Worm (Caenorhabditis elegans): ENCODE measurements around the gene ndc-80.

The ndc-80 gene

ce11 chrIV:10063941-10064340 lies 22.0 kb upstream of the ndc-80 start:
- TF ChIP-seq elt-2 (tag; optimal IDR thresholded peaks at IDR 0.05) (no peak), dsc-1 (tag; optimal IDR thresholded peaks at IDR 0.05) (peak; percentile 82), ces-1 (GFP tag; optimal IDR thresholded peaks at IDR 0.05) (no peak), efl-1 (optimal IDR thresholded peaks at IDR 0.05) (no peak), efl-1 (GFP tag; optimal IDR thresholded peaks at IDR 0.05 in 1 of 2) (peak in 1 of 2 experiments; percentile 68), nhr-84 (tag; optimal IDR thresholded peaks at IDR 0.05) (no peak), xbp-1 (tag; optimal IDR thresholded peaks at IDR 0.05) (no peak), C34B4.2 (tag; optimal IDR thresholded peaks at IDR 0.05) (no peak), lsy-2 (tag; optimal IDR thresholded peaks at IDR 0.05) (no peak), pag-3 (tag; optimal IDR thresholded peaks at IDR 0.05; ENCODE audit: borderline replicate concordance, insufficient read depth) (no peak), lin-13 (GFP tag; optimal IDR thresholded peaks at IDR 0.05) (no peak), nhr-20 (tag; optimal IDR thresholded peaks at IDR 0.05) (no peak), jun-1 (tag; optimal IDR thresholded peaks at IDR 0.05) (no peak)

ce11 chrIV:10065159-10065558 lies 20.8 kb upstream of the ndc-80 start:
- TF ChIP-seq lin-14 (GFP tag; optimal IDR thresholded peaks at IDR 0.05): peak; percentile 52
- TF ChIP-seq sptf-1 (tag; optimal IDR thresholded peaks at IDR 0.05): no peak
- TF ChIP-seq lin-39 (tag; optimal IDR thresholded peaks at IDR 0.05): peak; percentile 62

ce11 chrIV:10066456-10066855 lies 19.5 kb upstream of the ndc-80 start:
- TF ChIP-seq nhr-237 (tag; optimal IDR thresholded peaks at IDR 0.05) (no peak), elt-2 (tag; optimal IDR thresholded peaks at IDR 0.05) (peak; percentile 22)

- no peak for TF ChIP-seq ceh-88 (GFP tag; IDR thresholded peaks at IDR 0.05)
- no peak for TF ChIP-seq efl-3 (GFP tag; optimal IDR thresholded peaks at IDR 0.05)
- no peak for TF ChIP-seq sup-37 (GFP tag; optimal IDR thresholded peaks at IDR 0.05)
- TF ChIP-seq efl-1 (optimal IDR thresholded peaks at IDR 0.05): no peak
- TF ChIP-seq efl-1 (GFP tag; optimal IDR thresholded peaks at IDR 0.05 in 1 of 2): peak in 1 of 2 experiments; percentile 91
- peak; percentile 86 for TF ChIP-seq fkh-10 (GFP tag; optimal IDR thresholded peaks at IDR 0.05)
- TF ChIP-seq hpl-2 (GFP tag; optimal IDR thresholded peaks at IDR 0.05): no peak
- TF ChIP-seq mab-9 (GFP tag; IDR thresholded peaks at IDR 0.05): no peak
- no peak for TF ChIP-seq ceh-90 (tag; optimal IDR thresholded peaks at IDR 0.05)
- no peak for TF ChIP-seq hlh-4 (tag; optimal IDR thresholded peaks at IDR 0.05)
- TF ChIP-seq C16A3.4 (tag; optimal IDR thresholded peaks at IDR 0.05): no peak
These were observed 18.4 kb upstream of the ndc-80 start, which contains the start of gene cwn-2 for ce11 chrIV:10067541-10067940. Gene cwn-2 (plus strand): TSS chrIV:10067816.

ce11 chrIV:10068266-10068665 lies 17.7 kb upstream of the ndc-80 start:
- TF ChIP-seq nhr-71 (tag; optimal IDR thresholded peaks at IDR 0.05): no peak
- TF ChIP-seq tlp-1 (tag; optimal IDR thresholded peaks at IDR 0.05): no peak

- TF ChIP-seq ceh-82 (tag; optimal IDR thresholded peaks at IDR 0.05): no peak
- no peak for TF ChIP-seq egl-27 (tag; optimal IDR thresholded peaks at IDR 0.05)
- TF ChIP-seq ces-1 (GFP tag; optimal IDR thresholded peaks at IDR 0.05): no peak
- TF ChIP-seq mab-9 (GFP tag; IDR thresholded peaks at IDR 0.05): no peak
- no peak for TF ChIP-seq pax-3 (tag; optimal IDR thresholded peaks at IDR 0.05)
- no peak for TF ChIP-seq irx-1 (tag; optimal IDR thresholded peaks at IDR 0.05)
- TF ChIP-seq Y116A8C.19 (tag; optimal IDR thresholded peaks at IDR 0.05; ENCODE audit: borderline replicate concordance): no peak
- no peak for TF ChIP-seq hlh-4 (tag; optimal IDR thresholded peaks at IDR 0.05)
- no peak for TF ChIP-seq nhr-28 (tag; optimal IDR thresholded peaks at IDR 0.05)
- TF ChIP-seq blmp-1 (tag; optimal IDR thresholded peaks at IDR 0.05): no peak
- no peak for TF ChIP-seq dsc-1 (tag; optimal IDR thresholded peaks at IDR 0.05)
These were observed 13.4 kb upstream of the ndc-80 start, which contains the start of gene W01B6.3 for ce11 chrIV:10072527-10072926. Gene W01B6.3 (minus strand): TSS chrIV:10072627.
